Worm (Caenorhabditis elegans): ENCODE results near the gene pxf-1.

The pxf-1 gene

ce11 chrIV:10176252-10176730 is 2.1 kb upstream of the pxf-1 start, which contains the start of gene rack-1 (continued):
- TF ChIP-seq nfya-1 (tag; optimal IDR thresholded peaks at IDR 0.05; ENCODE audit: borderline replicate concordance, insufficient read depth) = no peak
- no peak for TF ChIP-seq mxl-1 (tag; optimal IDR thresholded peaks at IDR 0.05)
- TF ChIP-seq rpc-1 (optimal IDR thresholded peaks at IDR 0.05) = no peak
- TF ChIP-seq rpc-1 (tag; optimal IDR thresholded peaks at IDR 0.05) = no peak
- peak; percentile 23 for TF ChIP-seq efl-1 (GFP tag; optimal IDR thresholded peaks at IDR 0.05)
- TF ChIP-seq cebp-1 (GFP tag; IDR thresholded peaks at IDR 0.05) = no peak
- TF ChIP-seq cebp-1 (tag; optimal IDR thresholded peaks at IDR 0.05) = peak; percentile 30
- peak; percentile 28 for TF ChIP-seq lin-40 (tag; optimal IDR thresholded peaks at IDR 0.05)
- TF ChIP-seq zfh-2 (GFP tag; conservative IDR thresholded peaks at IDR 0.05) = no peak
- TF ChIP-seq dox-1 (GFP tag; IDR thresholded peaks at IDR 0.05) = no peak
- TF ChIP-seq Y53G8AR.9 (GFP tag; conservative IDR thresholded peaks at IDR 0.05) = no peak
- TF ChIP-seq let-526 (GFP tag; IDR thresholded peaks at IDR 0.05) = no peak
- TF ChIP-seq hlh-12 (tag; optimal IDR thresholded peaks at IDR 0.05) = no peak
- no peak for TF ChIP-seq bed-2 (GFP tag; IDR thresholded peaks at IDR 0.05)
- TF ChIP-seq egl-18 (GFP tag; IDR thresholded peaks at IDR 0.05) = no peak

ce11 chrIV:10174932-10175732 is 991 bp upstream of the pxf-1 start:
- TF ChIP-seq zfh-2 (GFP tag; conservative IDR thresholded peaks at IDR 0.05) (peak; percentile 87), ceh-27 (GFP tag; optimal IDR thresholded peaks at IDR 0.05) (no peak), Y53F4B.3 (GFP tag; IDR thresholded peaks at IDR 0.05) (no peak), snpc-3.4 (tag; optimal IDR thresholded peaks at IDR 0.05) (no peak), T26A5.8 (tag; optimal IDR thresholded peaks at IDR 0.05) (no peak), sdz-38 (tag; optimal IDR thresholded peaks at IDR 0.05) (no peak), madf-10 (tag; optimal IDR thresholded peaks at IDR 0.05) (no peak), ceh-40 (GFP tag; IDR thresholded peaks at IDR 0.05) (no peak), lag-1 (GFP tag; IDR thresholded peaks at IDR 0.05) (no peak), cebp-1 (GFP tag; IDR thresholded peaks at IDR 0.05) (peak; percentile 20; the same call in 1 of the 2 replicates), cebp-1 (tag; optimal IDR thresholded peaks at IDR 0.05) (peak; percentile 33), ceh-100 (GFP tag; IDR thresholded peaks at IDR 0.05) (no peak), tbx-9 (tag; optimal IDR thresholded peaks at IDR 0.05; ENCODE audit: borderline replicate concordance) (no peak), Y95B8A.8 (GFP tag; IDR thresholded peaks at IDR 0.05) (no peak), B0336.3 (GFP tag; IDR thresholded peaks at IDR 0.05) (no peak), F33H1.4 (GFP tag; IDR thresholded peaks at IDR 0.05) (0 out of 2 replicates have a peak, but pooled peaks have one; percentile 5), attf-3 (GFP tag; conservative IDR thresholded peaks at IDR 0.05) (0 out of 2 replicates have a peak, but pooled peaks have one; percentile 13), dox-1 (GFP tag; IDR thresholded peaks at IDR 0.05) (0 out of 2 replicates have a peak, but pooled peaks have one; percentile 15), ztf-26 (tag; optimal IDR thresholded peaks at IDR 0.05) (no peak), F55B11.4 (tag; optimal IDR thresholded peaks at IDR 0.05; ENCODE audit: borderline replicate concordance, insufficient read depth) (no peak), nhr-80 (tag; optimal IDR thresholded peaks at IDR 0.05) (peak; percentile 10), pha-4 (tag; optimal IDR thresholded peaks at IDR 0.05) (no peak), aptf-2 (GFP tag; conservative IDR thresholded peaks at IDR 0.05) (no peak), let-607 (tag; optimal IDR thresholded peaks at IDR 0.05) (no peak), sptf-2 (GFP tag; optimal IDR thresholded peaks at IDR 0.05) (no peak), rpc-1 (optimal IDR thresholded peaks at IDR 0.05) (no peak), rpc-1 (tag; optimal IDR thresholded peaks at IDR 0.05) (no peak), hmg-20 (GFP tag; IDR thresholded peaks at IDR 0.05) (no peak), efl-1 (GFP tag; optimal IDR thresholded peaks at IDR 0.05) (no peak), attf-5 (GFP tag; optimal IDR thresholded peaks at IDR 0.05) (peak; percentile 42), unc-62 (GFP tag; optimal IDR thresholded peaks at IDR 0.05) (no peak), F52B5.7 (tag; optimal IDR thresholded peaks at IDR 0.05) (no peak), bed-2 (GFP tag; IDR thresholded peaks at IDR 0.05) (no peak), ztf-28 (GFP tag; IDR thresholded peaks at IDR 0.05) (no peak), ceh-79 (tag; optimal IDR thresholded peaks at IDR 0.05) (no peak), mxl-1 (tag; optimal IDR thresholded peaks at IDR 0.05) (no peak), hmg-1.2 (GFP tag; IDR thresholded peaks at IDR 0.05) (peak; percentile 10; the same call in 1 of the 2 replicates), tbp1 (GFP tag; optimal IDR thresholded peaks at IDR 0.05) (no peak), gei-17 (GFP tag; optimal IDR thresholded peaks at IDR 0.05) (no peak)

All from whole organism, young adult.